Worm (Caenorhabditis elegans) whole organism, young adult: ENCODE measurements around the gene ecps-1.
A peak's percentile ranks its signal among the peaks of the same experiment; 100 is the strongest.

ENCODE experiments used
- B0019.2 ChIP-seq: fragments of 200-800 bp; sonication (Bioruptor generic); conservative IDR thresholded peaks from 2 replicates; pipeline ENCODE4 v1.3.6; 2022; ENCODE audit warnings: missing genetic modification reagents, missing genetic modification characterization, missing compliant biosample characterization
- B0035.1 ChIP-seq: sonication (generic microtip); optimal IDR thresholded peaks from 2 replicates; lab custom pipeline; 2016; ENCODE audit warnings: missing genetic modification characterization, mild to moderate bottlenecking, missing compliant biosample characterization, missing genotype, missing genetic modification reagents
- B0336.3 ChIP-seq: fragments of 200-800 bp; sonication (Bioruptor generic); IDR thresholded peaks from 2 replicates; pipeline ENCODE4 v1.3.6; 2022; ENCODE audit warnings: missing genetic modification characterization, missing compliant biosample characterization
- C06A6.2 ChIP-seq: fragments of 200-800 bp; sonication (Bioruptor generic); conservative IDR thresholded peaks from 2 replicates; pipeline ENCODE4 v1.3.6; 2022; ENCODE audit warnings: missing genetic modification characterization, missing compliant biosample characterization
- C17E4.6 ChIP-seq: fragments of 200-800 bp; sonication (Bioruptor generic); IDR thresholded peaks from 2 replicates; pipeline ENCODE4 v1.3.6; 2022; ENCODE audit warnings: missing genetic modification reagents, missing genetic modification characterization, missing compliant biosample characterization
- F37B4.10 ChIP-seq: fragments of 200-800 bp; sonication (Bioruptor generic); IDR thresholded peaks from 2 replicates; pipeline ENCODE4 v1.3.6; 2022; ENCODE audit warnings: missing genetic modification characterization, missing compliant biosample characterization
- F39B2.1 ChIP-seq: fragments of 200-800 bp; sonication (Bioruptor generic); IDR thresholded peaks from 2 replicates; pipeline ENCODE4 v1.3.6; 2022; ENCODE audit warnings: missing genetic modification reagents, missing genetic modification characterization, missing compliant biosample characterization
- F52B5.7 ChIP-seq: sonication (generic microtip); optimal IDR thresholded peaks from 2 replicates; lab custom pipeline; 2016; ENCODE audit warnings: mild to moderate bottlenecking, missing genetic modification characterization, missing compliant biosample characterization
- K11D2.4 ChIP-seq: fragments of 200-800 bp; sonication (Bioruptor generic); IDR thresholded peaks from 2 replicates; pipeline ENCODE4 v1.3.6; 2022; ENCODE audit warnings: missing genetic modification reagents, missing genetic modification characterization, missing compliant biosample characterization
- K12H6.12 ChIP-seq: fragments of 200-800 bp; sonication (Bioruptor generic); optimal IDR thresholded peaks from 2 replicates; lab custom pipeline; 2018; ENCODE audit warnings: mild to moderate bottlenecking, missing genetic modification characterization, missing compliant biosample characterization
- Y53G8AR.9 ChIP-seq: fragments of 200-800 bp; sonication (Bioruptor generic); conservative IDR thresholded peaks from 2 replicates; pipeline ENCODE4 v1.3.6; 2022; ENCODE audit warnings: missing genetic modification reagents, missing genetic modification characterization, missing compliant biosample characterization
- Y56A3A.18 ChIP-seq: fragments of 200-800 bp; sonication (Bioruptor generic); IDR thresholded peaks from 2 replicates; pipeline ENCODE4 v1.3.6; 2022; ENCODE audit warnings: missing genetic modification reagents, missing genetic modification characterization, missing compliant biosample characterization
- ZK185.1 ChIP-seq: sonication (generic microtip); optimal IDR thresholded peaks from 2 replicates; lab custom pipeline; 2016; ENCODE audit warnings: mild to moderate bottlenecking, missing genetic modification characterization, missing compliant biosample characterization; ENCODE audit not compliant: poor library complexity, severe bottlenecking
- akir-1 ChIP-seq: fragments of 200-800 bp; sonication (Bioruptor generic); optimal IDR thresholded peaks from 2 replicates; lab custom pipeline; 2018; ENCODE audit warnings: mild to moderate bottlenecking, missing genetic modification characterization, moderate library complexity, missing compliant biosample characterization
- ama-1 ChIP-seq, 3 experiments: fragments of 150-350 bp in 1 of 3; sonication (generic microtip) in 2 of 3; optimal IDR thresholded peaks; 2 replicates each; lab custom pipeline; 2014 to 2018; ENCODE audit warnings: missing biosample characterization in 2 of 3, missing genetic modification characterization in 2 of 3, missing genetic modification reagents in 2 of 3
- atf-7 ChIP-seq: sonication (generic microtip); optimal IDR thresholded peaks from 2 replicates; lab custom pipeline; 2017; ENCODE audit warnings: mild to moderate bottlenecking, missing genetic modification characterization, missing compliant biosample characterization
- athp-1 ChIP-seq: sonication (generic microtip); optimal IDR thresholded peaks from 2 replicates; lab custom pipeline; 2017; ENCODE audit warnings: mild to moderate bottlenecking, missing genetic modification characterization, missing compliant biosample characterization
- attf-3 ChIP-seq: fragments of 200-800 bp; sonication (Bioruptor generic); conservative IDR thresholded peaks from 2 replicates; pipeline ENCODE4 v1.3.6; 2022; ENCODE audit warnings: missing genetic modification reagents, missing genetic modification characterization, missing compliant biosample characterization
- attf-5 ChIP-seq: fragments of 200-800 bp; sonication (Bioruptor generic); optimal IDR thresholded peaks from 2 replicates; lab custom pipeline; 2018; ENCODE audit warnings: mild to moderate bottlenecking, missing genetic modification characterization, missing compliant biosample characterization
- attf-6 ChIP-seq: fragments of 200-800 bp; sonication (Bioruptor generic); IDR thresholded peaks from 2 replicates; pipeline ENCODE4 v1.3.6; 2022; ENCODE audit warnings: missing genetic modification reagents, missing genetic modification characterization, missing compliant biosample characterization
- bed-2 ChIP-seq: fragments of 200-800 bp; sonication (Bioruptor generic); IDR thresholded peaks from 2 replicates; pipeline ENCODE4 v1.3.6; 2022; ENCODE audit warnings: missing genetic modification reagents, missing genetic modification characterization, missing compliant biosample characterization
- cebp-1 ChIP-seq, 2 experiments: fragments of 200-800 bp in 1 of 2; sonication (Bioruptor generic) in 1 of 2; sonication (generic microtip) in 1 of 2; IDR thresholded peaks in 1 of 2; optimal IDR thresholded peaks in 1 of 2; 2 replicates each; pipeline versions ENCODE4 v1.3.6 to Lab custom; 2017 to 2022; ENCODE audit warnings: missing compliant biosample characterization in 2 of 2, missing genetic modification characterization in 2 of 2, mild to moderate bottlenecking in 1 of 2, missing genetic modification reagents in 1 of 2, moderate library complexity in 1 of 2
- ceh-91 ChIP-seq: fragments of 200-800 bp; sonication (Bioruptor generic); IDR thresholded peaks from 2 replicates; pipeline ENCODE4 v1.3.6; 2022; ENCODE audit warnings: missing genetic modification reagents, missing genetic modification characterization, missing compliant biosample characterization
- dpff-1 ChIP-seq: sonication (generic microtip); optimal IDR thresholded peaks from 2 replicates; lab custom pipeline; 2017; ENCODE audit warnings: mild to moderate bottlenecking, missing genetic modification characterization, missing compliant biosample characterization
- egl-18 ChIP-seq: fragments of 200-800 bp; sonication (Bioruptor generic); IDR thresholded peaks from 2 replicates; pipeline ENCODE4 v1.3.6; 2022; ENCODE audit warnings: missing genetic modification reagents, missing genetic modification characterization, missing compliant biosample characterization
- ekl-4 ChIP-seq: fragments of 200-800 bp; sonication (Bioruptor generic); IDR thresholded peaks from 2 replicates; pipeline ENCODE4 v1.3.6; 2022; ENCODE audit warnings: missing genetic modification reagents, missing genetic modification characterization, missing compliant biosample characterization
- gei-17 ChIP-seq: fragments of 200-800 bp; sonication (Bioruptor generic); optimal IDR thresholded peaks from 2 replicates; lab custom pipeline; 2018; ENCODE audit warnings: mild to moderate bottlenecking, missing genetic modification characterization, missing compliant biosample characterization
- him-1 ChIP-seq: sonication (generic microtip); optimal IDR thresholded peaks from 2 replicates; lab custom pipeline; 2016; ENCODE audit warnings: missing genotype, missing genetic modification reagents, missing genetic modification characterization, missing compliant biosample characterization
- hlh-12 ChIP-seq: sonication (generic microtip); optimal IDR thresholded peaks from 2 replicates; lab custom pipeline; 2016; ENCODE audit warnings: missing genetic modification characterization, missing compliant biosample characterization
- hmg-1.2 ChIP-seq: fragments of 200-800 bp; sonication (Bioruptor generic); IDR thresholded peaks from 2 replicates; pipeline ENCODE4 v1.3.6; 2022; ENCODE audit warnings: missing genetic modification reagents, missing genetic modification characterization, missing compliant biosample characterization
- lag-1 ChIP-seq: fragments of 200-800 bp; sonication (Bioruptor generic); IDR thresholded peaks from 2 replicates; pipeline ENCODE4 v1.3.6; 2022; ENCODE audit warnings: missing genetic modification reagents, missing genetic modification characterization, missing compliant biosample characterization
- lin-54 ChIP-seq: fragments of 200-800 bp; sonication (Bioruptor generic); optimal IDR thresholded peaks from 2 replicates; lab custom pipeline; 2018; ENCODE audit warnings: mild to moderate bottlenecking, missing genetic modification characterization, missing compliant biosample characterization
- madf-10 ChIP-seq: sonication (generic microtip); optimal IDR thresholded peaks from 2 replicates; lab custom pipeline; 2016; ENCODE audit warnings: mild to moderate bottlenecking, missing genetic modification characterization, missing compliant biosample characterization
- madf-3 ChIP-seq: fragments of 200-800 bp; sonication (Bioruptor generic); IDR thresholded peaks from 2 replicates; pipeline ENCODE4 v1.3.6; 2022; ENCODE audit warnings: missing genetic modification reagents, missing genetic modification characterization, missing compliant biosample characterization
- madf-6 ChIP-seq: fragments of 200-800 bp; sonication (Bioruptor generic); IDR thresholded peaks from 2 replicates; pipeline ENCODE4 v1.3.6; 2022; ENCODE audit warnings: missing genetic modification reagents, missing genetic modification characterization, missing compliant biosample characterization
- madf-8 ChIP-seq: fragments of 200-800 bp; sonication (Bioruptor generic); conservative IDR thresholded peaks from 2 replicates; pipeline ENCODE4 v1.3.6; 2022; ENCODE audit warnings: missing genetic modification reagents, missing genetic modification characterization, missing compliant biosample characterization
- mcd-1 ChIP-seq: fragments of 200-800 bp; sonication (Bioruptor generic); IDR thresholded peaks from 2 replicates; pipeline ENCODE4 v1.3.6; 2022; ENCODE audit warnings: missing genetic modification reagents, missing genetic modification characterization, missing compliant biosample characterization
- nfya-1 ChIP-seq: sonication (generic microtip); optimal IDR thresholded peaks from 2 replicates; lab custom pipeline; 2017; ENCODE audit warnings: antibody characterized with exemption, missing compliant biosample characterization, missing genetic modification characterization, borderline replicate concordance; ENCODE audit not compliant: insufficient read depth
- nhr-80 ChIP-seq: sonication (generic microtip); optimal IDR thresholded peaks from 2 replicates; lab custom pipeline; 2016; ENCODE audit warnings: missing genetic modification characterization, missing compliant biosample characterization
- rec-8 ChIP-seq, 2 experiments: sonication (generic microtip); optimal IDR thresholded peaks; 2 replicates each; lab custom pipeline; 2016; ENCODE audit warnings: mild to moderate bottlenecking in 2 of 2, missing genetic modification characterization in 2 of 2, missing genetic modification reagents in 2 of 2, missing genotype in 2 of 2, missing biosample characterization in 1 of 2, missing compliant biosample characterization in 1 of 2, moderate library complexity in 1 of 2
- snpc-3.4 ChIP-seq: sonication (generic microtip); optimal IDR thresholded peaks from 2 replicates; lab custom pipeline; 2017; ENCODE audit warnings: missing genetic modification characterization, mild to moderate bottlenecking, missing compliant biosample characterization, antibody characterized with exemption, moderate library complexity, missing genotype, missing genetic modification reagents
- tbx-9 ChIP-seq: sonication (generic microtip); optimal IDR thresholded peaks from 2 replicates; lab custom pipeline; 2016; ENCODE audit warnings: borderline replicate concordance, missing genetic modification characterization, inconsistent platforms, missing compliant biosample characterization
- ztf-18 ChIP-seq: sonication (generic microtip); optimal IDR thresholded peaks from 2 replicates; lab custom pipeline; 2016; ENCODE audit warnings: missing genotype, mild to moderate bottlenecking, missing genetic modification characterization, missing compliant biosample characterization
- ztf-22 ChIP-seq: fragments of 200-800 bp; sonication (Bioruptor generic); optimal IDR thresholded peaks from 2 replicates; lab custom pipeline; 2018; ENCODE audit warnings: mild to moderate bottlenecking, missing genetic modification characterization, moderate library complexity, missing compliant biosample characterization
- ztf-26 ChIP-seq: sonication (generic microtip); optimal IDR thresholded peaks from 2 replicates; lab custom pipeline; 2017; ENCODE audit warnings: missing genetic modification characterization, missing compliant biosample characterization

Gene ecps-1

DNA sequence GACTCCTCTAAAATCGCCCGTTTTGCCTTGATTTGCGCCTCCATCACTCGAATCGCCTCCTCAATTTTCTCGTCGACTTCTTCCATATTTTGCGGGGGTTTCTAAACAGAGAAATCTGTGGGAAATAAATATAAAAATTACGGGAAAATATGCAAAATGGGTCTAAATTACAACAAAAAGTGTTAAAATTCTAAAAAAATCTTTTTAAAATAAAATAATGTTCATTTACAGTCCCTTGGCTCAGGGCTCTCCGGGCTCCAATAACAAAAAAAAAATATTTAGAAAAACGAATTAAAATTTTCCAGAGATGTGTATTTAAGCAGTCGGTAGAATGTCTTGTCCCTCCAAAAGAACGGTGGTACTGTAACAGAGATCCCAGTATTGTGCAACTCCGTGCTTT, 36.4 kb downstream of the ecps-1 start, which contains the start of gene M03C11.6:
Gene M03C11.6, minus strand, starts transcription at position 101 of the 400 bp plus-strand sequence.
- TF ChIP-seq B0336.3 (no peak), tbx-9 (no peak), dpff-1 (tag; lab: Kevin White, UChicago) (no peak), C06A6.2 (GFP tag; lab: Robert Waterston, UW) (no peak), attf-6 (GFP tag; lab: Robert Waterston, UW) (no peak), akir-1 (GFP tag; lab: Kevin White, UChicago) (no peak), lag-1 (GFP tag; lab: Robert Waterston, UW) (no peak), B0019.2 (GFP tag; lab: Robert Waterston, UW) (no peak), ekl-4 (GFP tag; lab: Robert Waterston, UW) (no peak), madf-8 (GFP tag; lab: Robert Waterston, UW) (no peak), madf-3 (GFP tag; lab: Robert Waterston, UW) (no peak)

- TF ChIP-seq mcd-1, result 0 out of 2 replicates have a peak, but pooled peaks have one; percentile 12
- no peak for TF ChIP-seq cebp-1 (GFP tag; IDR thresholded peaks at IDR 0.05; lab: Robert Waterston, UW)
- no peak for TF ChIP-seq cebp-1 (tag; optimal IDR thresholded peaks at IDR 0.05; lab: Kevin White, UChicago)
- no peak for TF ChIP-seq madf-3 (GFP tag; lab: Robert Waterston, UW)
- peak; percentile 93 for TF ChIP-seq him-1
- no peak for TF ChIP-seq gei-17 (GFP tag; lab: Kevin White, UChicago)
- TF ChIP-seq F37B4.10, result no peak
- TF ChIP-seq atf-7, result peak; percentile 24
- no peak for TF ChIP-seq ztf-26 (tag; lab: Kevin White, UChicago)
- TF ChIP-seq F39B2.1 (GFP tag; lab: Robert Waterston, UW), result no peak
- TF ChIP-seq, all 124 proteins: peak for 3
These were observed 38.7 kb downstream of the ecps-1 start for ce11 chrIII:10421680-10422079.

- TF ChIP-seq ztf-26 (tag; lab: Kevin White, UChicago) (no peak), snpc-3.4 (tag; lab: Kevin White, UChicago) (no peak), F52B5.7 (tag; lab: Kevin White, UChicago) (peak; percentile 39), nhr-80 (tag; lab: Kevin White, UChicago) (peak; percentile 28), attf-5 (peak; percentile 69), B0336.3 (peak; percentile 51; the same call in 1 of the 2 replicates), nfya-1 (tag; lab: Kevin White, UChicago) (no peak), K11D2.4 (GFP tag; lab: Robert Waterston, UW) (no peak), attf-3 (GFP tag; lab: Robert Waterston, UW) (no peak), egl-18 (no peak), athp-1 (tag; lab: Kevin White, UChicago) (peak; percentile 48), hmg-1.2 (GFP tag; lab: Robert Waterston, UW) (no peak), C17E4.6 (GFP tag; lab: Robert Waterston, UW) (no peak), bed-2 (GFP tag; lab: Robert Waterston, UW) (no peak), ceh-91 (no peak), lin-54 (GFP tag; lab: Kevin White, UChicago) (peak; percentile 11), C06A6.2 (GFP tag; lab: Robert Waterston, UW) (no peak), madf-10 (tag; lab: Kevin White, UChicago) (peak; percentile 7), Y53G8AR.9 (0 out of 2 replicates have a peak, but pooled peaks have one; percentile 23), K12H6.12 (tag; lab: Kevin White, UChicago) (no peak), ztf-18 (tag; lab: Kevin White, UChicago) (peak; percentile 25), ZK185.1 (peak; percentile 26), madf-6 (GFP tag; lab: Robert Waterston, UW) (no peak), ztf-22 (no peak), rec-8 (tag; optimal IDR thresholded peaks at IDR 0.05; lab: Kevin White, UChicago) (no peak), Y56A3A.18 (GFP tag; lab: Robert Waterston, UW) (no peak), hlh-12 (no peak), ama-1 (optimal IDR thresholded peaks at IDR 0.05; lab: Kevin White, UChicago) (peak; percentile 41), ama-1 (GFP tag; optimal IDR thresholded peaks at IDR 0.05; lab: Kevin White, UChicago) (no peak), B0035.1 (peak; percentile 11)
These were observed 44.5 kb downstream of the ecps-1 start, which contains the start of gene ymel-1 for ce11 chrIII:10415822-10416221. TSS of gene ymel-1 (plus strand) at chrIII:10416139.
